Fruit fly (Drosophila melanogaster) whole organism, embryonic: ENCODE results near the gene CG14253.

ENCODE experiments used
- CG11085 ChIP-seq: fragments of 200-800 bp; sonication (Bioruptor generic); IDR thresholded peaks from 2 replicates; pipeline ENCODE4 v1.3.6; 2022; ENCODE audit warnings: missing biosample characterization, missing genetic modification characterization
- Gug ChIP-seq: fragments of 200-800 bp; sonication (Bioruptor generic); IDR thresholded peaks from 4 replicates; pipeline ENCODE4 v1.3.6; 2022; ENCODE audit warnings: missing biosample characterization, missing genetic modification characterization
- ara ChIP-seq: fragments of 200-800 bp; sonication (Bioruptor generic); IDR thresholded peaks from 2 replicates; pipeline ENCODE4 v1.3.6; 2022; ENCODE audit warnings: missing biosample characterization, missing genetic modification characterization
- sr ChIP-seq: fragments of 200-800 bp; sonication (Bioruptor generic); IDR thresholded peaks from 3 replicates; pipeline ENCODE4 v1.3.6; 2022; ENCODE audit warnings: missing biosample characterization, missing genetic modification characterization

dm6 chr3R:26956376-26957062 is 21.8 kb upstream of the CG14253 start:
- TF ChIP-seq sr (no peak), CG11085 (GFP tag; lab: Robert Waterston, UW) (no peak), ara (GFP tag; lab: Robert Waterston, UW) (no peak), Gug (GFP tag; lab: Robert Waterston, UW) (no peak)
